Worm (Caenorhabditis elegans) whole organism, L1 larva: Measurements from ENCODE around the gene srx-51.
"Not testable (repeated sequence)": the region's sequence is repeated elsewhere in the genome, so short reads cannot be mapped to it uniquely, and the experiment has no call there.

ENCODE experiments used
- C34B4.2 ChIP-seq: sonication (generic microtip); optimal IDR thresholded peaks from 2 replicates; lab custom pipeline; 2017; ENCODE audit warnings: mild to moderate bottlenecking, missing genetic modification characterization, missing compliant biosample characterization
- ceh-8 ChIP-seq: fragments of 200-800 bp; sonication (Bioruptor generic); optimal IDR thresholded peaks from 2 replicates; lab custom pipeline; 2018; ENCODE audit warnings: mild to moderate bottlenecking, missing genetic modification characterization, moderate library complexity, missing compliant biosample characterization
- ceh-90 ChIP-seq: sonication (generic microtip); optimal IDR thresholded peaks from 2 replicates; lab custom pipeline; 2016; ENCODE audit warnings: missing genetic modification characterization, missing compliant biosample characterization
- ces-1 ChIP-seq: fragments of 150-350 bp; optimal IDR thresholded peaks from 2 replicates; lab custom pipeline; 2014; ENCODE audit warnings: missing biosample characterization, missing genetic modification reagents, missing genetic modification characterization
- dpl-1 ChIP-seq, 3 experiments: fragments of 150-350 bp in 2 of 3; sonication (generic microtip) in 1 of 3; optimal IDR thresholded peaks; 2 replicates each; lab custom pipeline; 2014 to 2017; ENCODE audit warnings: missing biosample characterization in 3 of 3, missing genetic modification characterization in 3 of 3, missing genetic modification reagents in 3 of 3
- efl-3 ChIP-seq: fragments of 200-800 bp; sonication (Bioruptor generic); optimal IDR thresholded peaks from 2 replicates; lab custom pipeline; 2018; ENCODE audit warnings: mild to moderate bottlenecking, missing genetic modification characterization, missing compliant biosample characterization
- egl-27 ChIP-seq, 2 experiments: fragments of 150-350 bp in 1 of 2; sonication (generic microtip); optimal IDR thresholded peaks; 3 replicates each; lab custom pipeline; 2017 to 2018; ENCODE audit warnings: missing biosample characterization in 2 of 2, missing genetic modification characterization in 2 of 2, missing genetic modification reagents in 2 of 2
- elt-3 ChIP-seq, 6 experiments: fragments of 150-350 bp in 1 of 6; sonication (generic microtip); optimal IDR thresholded peaks; 2 replicates each; lab custom pipeline; 2017 to 2018; ENCODE audit warnings: missing biosample characterization in 6 of 6, missing genetic modification characterization in 6 of 6, inconsistent platforms in 1 of 6
- ets-5 ChIP-seq: fragments of 200-800 bp; sonication (Bioruptor generic); IDR thresholded peaks from 2 replicates; pipeline ENCODE4 v1.3.6; 2022; ENCODE audit warnings: missing genetic modification characterization, missing compliant biosample characterization
- fkh-10 ChIP-seq: sonication (generic microtip); optimal IDR thresholded peaks from 2 replicates; lab custom pipeline; 2017; ENCODE audit warnings: missing biosample characterization, missing genetic modification reagents, missing genetic modification characterization
- fkh-4 ChIP-seq: sonication (generic microtip); optimal IDR thresholded peaks from 2 replicates; lab custom pipeline; 2016; ENCODE audit warnings: missing compliant biosample characterization, missing genetic modification characterization, borderline replicate concordance
- fkh-8 ChIP-seq: sonication (generic microtip); optimal IDR thresholded peaks from 2 replicates; lab custom pipeline; 2016; ENCODE audit warnings: mild to moderate bottlenecking, missing genetic modification characterization, missing compliant biosample characterization
- fos-1 ChIP-seq: fragments of 150-350 bp; optimal IDR thresholded peaks from 2 replicates; lab custom pipeline; 2014; ENCODE audit warnings: missing biosample characterization, missing genetic modification characterization
- grh-1 ChIP-seq: fragments of 200-800 bp; sonication (Bioruptor generic); IDR thresholded peaks from 2 replicates; pipeline ENCODE4 v1.3.6; 2022; ENCODE audit warnings: missing genetic modification reagents, missing genetic modification characterization, missing compliant biosample characterization
- hlh-17 ChIP-seq: fragments of 200-800 bp; sonication (Bioruptor generic); optimal IDR thresholded peaks from 2 replicates; lab custom pipeline; 2018; ENCODE audit warnings: missing genetic modification characterization, mild to moderate bottlenecking, missing compliant biosample characterization, moderate library complexity, borderline replicate concordance
- hlh-4 ChIP-seq: sonication (generic microtip); optimal IDR thresholded peaks from 2 replicates; lab custom pipeline; 2016; ENCODE audit warnings: mild to moderate bottlenecking, missing genetic modification characterization, missing compliant biosample characterization
- hpl-2 ChIP-seq: fragments of 150-350 bp; optimal IDR thresholded peaks from 2 replicates; lab custom pipeline; 2014; ENCODE audit warnings: missing biosample characterization, missing genetic modification reagents, missing genetic modification characterization
- irx-1 ChIP-seq: sonication (generic microtip); optimal IDR thresholded peaks from 2 replicates; lab custom pipeline; 2016; ENCODE audit warnings: missing genetic modification characterization, missing compliant biosample characterization
- isw-1 ChIP-seq: fragments of 200-800 bp; sonication (Bioruptor generic); IDR thresholded peaks from 2 replicates; pipeline ENCODE4 v1.3.6; 2022; ENCODE audit warnings: missing genetic modification characterization, missing compliant biosample characterization
- lin-15B ChIP-seq: fragments of 150-350 bp; sonication (generic microtip); optimal IDR thresholded peaks from 3 replicates; lab custom pipeline; 2014; ENCODE audit warnings: missing biosample characterization, missing genetic modification characterization
- lin-39 ChIP-seq: fragments of 150-350 bp; optimal IDR thresholded peaks from 2 replicates; lab custom pipeline; 2014; ENCODE audit warnings: missing biosample characterization, missing genetic modification reagents, missing genetic modification characterization
- lsy-2 ChIP-seq, 2 experiments: fragments of 150-350 bp; optimal IDR thresholded peaks; 2 replicates each; lab custom pipeline; 2014; ENCODE audit warnings: missing biosample characterization in 2 of 2, missing genetic modification characterization in 2 of 2
- mdl-1 ChIP-seq, 2 experiments: fragments of 150-350 bp; optimal IDR thresholded peaks; 2 replicates each; lab custom pipeline; 2014 to 2017; ENCODE audit warnings: missing biosample characterization in 2 of 2, missing genetic modification characterization in 2 of 2, inconsistent platforms in 1 of 2
- mef-2 ChIP-seq: fragments of 150-350 bp; optimal IDR thresholded peaks from 2 replicates; lab custom pipeline; 2014; ENCODE audit warnings: missing biosample characterization, missing genetic modification characterization
- mep-1 ChIP-seq: fragments of 150-350 bp; optimal IDR thresholded peaks from 2 replicates; lab custom pipeline; 2014; ENCODE audit warnings: missing biosample characterization, missing genetic modification characterization
- nhr-11 ChIP-seq: fragments of 150-350 bp; optimal IDR thresholded peaks from 2 replicates; lab custom pipeline; 2014; ENCODE audit warnings: missing biosample characterization, missing genetic modification characterization
- nhr-77 ChIP-seq: fragments of 150-350 bp; optimal IDR thresholded peaks from 2 replicates; lab custom pipeline; 2014; ENCODE audit warnings: missing biosample characterization, missing genetic modification characterization
- nhr-90 ChIP-seq: sonication (generic microtip); optimal IDR thresholded peaks from 2 replicates; lab custom pipeline; 2016; ENCODE audit warnings: mild to moderate bottlenecking, missing genetic modification characterization, missing compliant biosample characterization; ENCODE audit not compliant: poor library complexity
- pax-3 ChIP-seq: fragments of 200-800 bp; sonication (Bioruptor generic); optimal IDR thresholded peaks from 2 replicates; lab custom pipeline; 2018; ENCODE audit warnings: mild to moderate bottlenecking, missing genetic modification characterization, moderate library complexity, missing compliant biosample characterization
- skn-1 ChIP-seq: fragments of 150-350 bp; optimal IDR thresholded peaks from 2 replicates; lab custom pipeline; 2014; ENCODE audit warnings: missing biosample characterization, missing genetic modification characterization
- snpc-4 ChIP-seq: fragments of 150-350 bp; optimal IDR thresholded peaks from 2 replicates; lab custom pipeline; 2014; ENCODE audit warnings: missing biosample characterization, missing genetic modification characterization
- sox-4 ChIP-seq: sonication (generic microtip); optimal IDR thresholded peaks from 2 replicates; lab custom pipeline; 2016; ENCODE audit warnings: missing genetic modification characterization, missing compliant biosample characterization
- swsn-7 ChIP-seq: sonication (generic microtip); optimal IDR thresholded peaks from 2 replicates; lab custom pipeline; 2016; ENCODE audit warnings: missing genetic modification characterization, missing compliant biosample characterization
- unc-130 ChIP-seq: fragments of 150-350 bp; optimal IDR thresholded peaks from 2 replicates; lab custom pipeline; 2017; ENCODE audit warnings: missing biosample characterization, missing genetic modification characterization, inconsistent platforms
- unc-30 ChIP-seq: sonication (generic microtip); optimal IDR thresholded peaks from 2 replicates; lab custom pipeline; 2017; ENCODE audit warnings: missing biosample characterization, missing genetic modification characterization
- unc-62 ChIP-seq: fragments of 150-350 bp; optimal IDR thresholded peaks from 2 replicates; lab custom pipeline; 2014; ENCODE audit warnings: missing biosample characterization, missing genetic modification reagents, missing genetic modification characterization
- unc-86 ChIP-seq: sonication (generic microtip); optimal IDR thresholded peaks from 2 replicates; lab custom pipeline; 2016; ENCODE audit warnings: missing genetic modification characterization, missing compliant biosample characterization
- unc-98 ChIP-seq: fragments of 200-800 bp; sonication (Bioruptor generic); IDR thresholded peaks from 2 replicates; pipeline ENCODE4 v1.3.6; 2022; ENCODE audit warnings: missing genetic modification characterization, missing compliant biosample characterization
- vab-15 ChIP-seq: sonication (generic microtip); optimal IDR thresholded peaks from 2 replicates; lab custom pipeline; 2017; ENCODE audit warnings: missing genotype, mild to moderate bottlenecking, missing genetic modification characterization, missing compliant biosample characterization
- zag-1 ChIP-seq: fragments of 150-350 bp; optimal IDR thresholded peaks from 2 replicates; lab custom pipeline; 2014; ENCODE audit warnings: missing biosample characterization, missing genetic modification characterization
- zip-4 ChIP-seq: fragments of 200-800 bp; sonication (Bioruptor generic); optimal IDR thresholded peaks from 2 replicates; lab custom pipeline; 2018; ENCODE audit warnings: mild to moderate bottlenecking, missing genetic modification characterization, moderate library complexity, missing compliant biosample characterization
- ztf-11 ChIP-seq, 2 experiments: sonication (generic microtip); optimal IDR thresholded peaks; 2 replicates each; lab custom pipeline; 2016 to 2017; ENCODE audit warnings: missing genetic modification characterization in 2 of 2, missing biosample characterization in 1 of 2, missing compliant biosample characterization in 1 of 2

srx-51 gene

DNA sequence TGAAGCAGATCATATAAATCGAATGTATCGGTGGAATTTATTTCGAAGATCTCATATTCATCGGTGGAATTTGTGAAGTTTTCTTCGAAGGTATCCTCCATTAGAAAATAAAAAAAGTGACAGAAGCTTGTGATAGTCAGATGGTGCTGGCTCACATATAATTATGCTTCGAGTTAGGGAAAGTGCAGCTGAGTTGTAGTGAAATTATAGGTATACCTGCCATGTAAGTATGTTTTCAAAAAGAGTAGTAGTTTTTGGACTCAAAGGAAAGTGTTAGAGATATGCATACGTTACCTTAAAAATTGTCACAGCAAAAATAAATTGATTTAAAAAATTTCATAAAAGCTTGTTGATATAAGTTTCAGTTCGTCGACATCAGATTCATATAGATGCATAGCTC lies 41.5 kb upstream of the srx-51 start, which contains the start of gene srw-11:
Gene srw-11 (minus strand): TSS at position 101 of the 400 bp plus-strand sequence.
- no peak for TF ChIP-seq irx-1 (tag; lab: Kevin White, UChicago)
- no peak for TF ChIP-seq isw-1 (GFP tag; lab: Robert Waterston, UW)
- no peak for TF ChIP-seq fos-1 (tag; lab: Kevin White, UChicago)
- TF ChIP-seq dpl-1 (GFP tag; optimal IDR thresholded peaks at IDR 0.05; lab: Kevin White, UChicago): no peak
- no peak for TF ChIP-seq ceh-90
- TF ChIP-seq sox-4: no peak
- TF ChIP-seq C34B4.2 (tag; lab: Kevin White, UChicago): no peak
- TF ChIP-seq unc-130 (tag; lab: Kevin White, UChicago): no peak

- no peak for TF ChIP-seq lin-39 (tag; lab: Kevin White, UChicago)
- TF ChIP-seq unc-86: no peak
- no peak for TF ChIP-seq snpc-4 (tag; lab: Kevin White, UChicago)
- no peak for TF ChIP-seq swsn-7 (tag; lab: Kevin White, UChicago)
Measured at ce11 chrV:15241259-15241658, 40.4 kb upstream of the srx-51 start, which contains the start of gene chil-12. chil-12 (plus strand) TSS chrV:15241559.

DNA sequence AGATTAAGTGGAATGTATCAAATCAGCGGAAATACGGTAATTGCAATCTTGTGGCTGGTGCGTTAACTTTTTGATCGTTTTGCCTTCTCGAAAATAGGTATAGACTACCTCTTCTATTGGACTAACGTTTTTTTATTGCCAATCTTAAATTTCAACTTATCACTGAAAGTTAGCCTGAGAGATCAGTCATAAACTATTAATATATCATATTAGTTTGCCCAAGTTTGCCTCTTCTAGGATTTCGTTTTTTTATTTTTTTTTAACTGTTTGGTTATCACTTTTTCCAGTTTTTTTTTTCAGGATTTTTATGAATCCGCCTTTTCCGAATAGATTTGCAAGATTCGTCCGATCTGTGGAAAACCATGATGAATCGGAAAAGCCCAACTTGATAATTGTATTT lies 37.2 kb upstream of the srx-51 start, which contains the start of gene kin-30:
Gene kin-30 (plus strand): TSS at position 301 of the 400 bp plus-strand sequence.
- no peak for TF ChIP-seq ceh-8 (GFP tag; lab: Kevin White, UChicago)
- TF ChIP-seq unc-98 (GFP tag; lab: Robert Waterston, UW): no peak
- TF ChIP-seq ets-5 (GFP tag; lab: Robert Waterston, UW): no peak
- TF ChIP-seq efl-3 (GFP tag; lab: Kevin White, UChicago): no peak
- no peak for TF ChIP-seq nhr-90 (tag; lab: Kevin White, UChicago)
- no peak for TF ChIP-seq unc-62 (GFP tag; lab: Kevin White, UChicago)
- no peak for TF ChIP-seq fkh-8 (tag; lab: Kevin White, UChicago)
- TF ChIP-seq elt-3 (tag; optimal IDR thresholded peaks at IDR 0.05; lab: Kevin White, UChicago): no peak
- TF ChIP-seq ceh-90: no peak
- no peak for TF ChIP-seq unc-30 (tag; lab: Kevin White, UChicago)
- no peak for TF ChIP-seq zag-1 (tag; lab: Kevin White, UChicago)
- TF ChIP-seq hlh-4 (tag; lab: Kevin White, UChicago): no peak
- no peak for TF ChIP-seq vab-15 (tag; lab: Kevin White, UChicago)
- TF ChIP-seq nhr-11: no peak
- TF ChIP-seq fkh-10 (GFP tag; lab: Kevin White, UChicago): no peak
- no peak for TF ChIP-seq lin-15B (tag; lab: Kevin White, UChicago)
- no peak for TF ChIP-seq lin-39 (tag; lab: Kevin White, UChicago)
- TF ChIP-seq pax-3 (tag; lab: Kevin White, UChicago): no peak
- TF ChIP-seq zip-4 (GFP tag; lab: Kevin White, UChicago): no peak
- TF ChIP-seq fkh-4 (tag; lab: Kevin White, UChicago): no peak

DNA sequence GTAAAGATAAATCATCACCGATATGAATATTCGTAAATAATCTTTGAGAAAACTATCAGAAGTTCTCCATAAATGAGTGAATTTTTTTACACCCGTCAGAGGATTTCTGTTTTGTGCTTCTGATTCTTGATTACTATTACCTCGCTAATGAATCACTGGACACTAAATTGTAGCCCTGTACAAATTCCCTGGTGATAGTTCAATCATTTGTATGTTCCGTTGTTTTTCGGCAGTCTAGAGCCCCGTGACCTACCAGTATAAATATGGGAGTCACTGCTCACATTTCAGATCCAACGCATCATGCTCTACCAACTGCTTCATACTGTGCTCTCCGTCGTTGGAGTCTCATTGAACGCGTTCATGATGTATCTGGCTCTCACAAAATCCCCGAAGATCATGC lies 31.4 kb upstream of the srx-51 start, which contains the start of gene srd-28:
Gene srd-28 (plus strand): TSS at position 301 of the 400 bp plus-strand sequence.
- TF ChIP-seq hpl-2; nhr-77; unc-98 (GFP tag; lab: Robert Waterston, UW): not testable (repeated sequence)

DNA sequence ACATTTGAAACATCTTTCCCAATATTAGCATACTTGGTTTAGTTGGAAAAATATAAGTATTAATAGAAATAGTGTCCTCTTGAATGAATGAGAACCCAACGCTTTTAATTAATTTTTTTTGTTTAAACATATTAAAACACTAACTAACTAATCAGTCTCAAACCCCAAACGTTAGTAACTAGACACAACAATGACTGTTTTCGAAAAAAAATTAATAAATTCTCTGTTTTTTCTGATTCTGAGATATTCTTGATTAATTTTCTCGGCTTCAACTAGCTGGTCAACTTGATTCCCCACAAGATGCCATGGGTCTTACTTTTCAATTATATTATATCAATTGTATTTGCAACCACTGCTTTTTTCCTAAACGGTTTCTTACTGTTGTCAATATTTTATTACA lies 29.6 kb upstream of the srx-51 start, which contains the start of gene srbc-76:
Gene srbc-76 (plus strand): TSS at position 301 of the 400 bp plus-strand sequence.
- TF ChIP-seq hlh-17 (GFP tag; lab: Kevin White, UChicago) (no peak), skn-1 (tag; lab: Kevin White, UChicago) (no peak), mef-2 (tag; lab: Kevin White, UChicago) (no peak), ces-1 (GFP tag; lab: Kevin White, UChicago) (no peak), mdl-1 (tag; optimal IDR thresholded peaks at IDR 0.05; lab: Kevin White, UChicago) (no peak), mep-1 (tag; lab: Kevin White, UChicago) (no peak), irx-1 (tag; lab: Kevin White, UChicago) (no peak), lsy-2 (tag; optimal IDR thresholded peaks at IDR 0.05; lab: Kevin White, UChicago) (no peak), ztf-11 (tag; optimal IDR thresholded peaks at IDR 0.05; lab: Kevin White, UChicago) (no peak), grh-1 (GFP tag; lab: Robert Waterston, UW) (no peak), hlh-4 (tag; lab: Kevin White, UChicago) (no peak), egl-27 (tag; optimal IDR thresholded peaks at IDR 0.05; lab: Kevin White, UChicago) (no peak)
